Worm (Caenorhabditis elegans) whole organism, late embryonic: ENCODE measurements around the gene C01G5.3.

Experiments
- C08G9.2 ChIP-seq: sonication (generic microtip); optimal IDR thresholded peaks from 2 replicates; lab custom pipeline; 2016; ENCODE audit warnings: mild to moderate bottlenecking, missing genetic modification characterization, moderate library complexity, missing compliant biosample characterization
- C38D4.7 ChIP-seq: fragments of 200-800 bp; sonication (Bioruptor generic); optimal IDR thresholded peaks from 2 replicates; lab custom pipeline; 2018; ENCODE audit warnings: mild to moderate bottlenecking, missing genetic modification characterization, moderate library complexity, missing compliant biosample characterization
- F13H6.1 ChIP-seq: sonication (generic microtip); optimal IDR thresholded peaks from 2 replicates; lab custom pipeline; 2016; ENCODE audit warnings: missing genetic modification characterization, missing compliant biosample characterization
- K02D7.2 ChIP-seq: sonication (generic microtip); optimal IDR thresholded peaks from 2 replicates; lab custom pipeline; 2017; ENCODE audit warnings: mild to moderate bottlenecking, missing genetic modification characterization, missing compliant biosample characterization
- K09A11.1 ChIP-seq: sonication (generic microtip); optimal IDR thresholded peaks from 2 replicates; lab custom pipeline; 2017; ENCODE audit warnings: antibody characterized with exemption, mild to moderate bottlenecking, missing genetic modification characterization, missing compliant biosample characterization; ENCODE audit not compliant: insufficient read depth
- Y22D7AL.16 ChIP-seq: sonication (generic microtip); optimal IDR thresholded peaks from 2 replicates; lab custom pipeline; 2016; ENCODE audit warnings: missing genetic modification characterization, missing compliant biosample characterization
- ceh-14 ChIP-seq: sonication (generic microtip); optimal IDR thresholded peaks from 2 replicates; lab custom pipeline; 2016; ENCODE audit warnings: missing genotype, missing genetic modification characterization, missing compliant biosample characterization
- ceh-2 ChIP-seq: sonication (generic microtip); optimal IDR thresholded peaks from 2 replicates; lab custom pipeline; 2016; ENCODE audit warnings: missing genotype, missing genetic modification characterization, missing compliant biosample characterization
- ceh-22 ChIP-seq: sonication (generic microtip); optimal IDR thresholded peaks from 2 replicates; lab custom pipeline; 2017; ENCODE audit warnings: missing biosample characterization, missing genetic modification characterization
- ceh-24 ChIP-seq: sonication (generic microtip); optimal IDR thresholded peaks from 2 replicates; lab custom pipeline; 2016; ENCODE audit warnings: mild to moderate bottlenecking, missing genetic modification characterization, missing compliant biosample characterization
- ceh-30 ChIP-seq: fragments of 150-350 bp; optimal IDR thresholded peaks from 2 replicates; lab custom pipeline; 2014; ENCODE audit warnings: missing biosample characterization, missing genetic modification characterization
- ceh-31 ChIP-seq: sonication (generic microtip); optimal IDR thresholded peaks from 2 replicates; lab custom pipeline; 2016; ENCODE audit warnings: missing genetic modification characterization, missing compliant biosample characterization
- ceh-34 ChIP-seq: sonication (generic microtip); optimal IDR thresholded peaks from 2 replicates; lab custom pipeline; 2016; ENCODE audit warnings: mild to moderate bottlenecking, missing genetic modification characterization, missing compliant biosample characterization
- ceh-48 ChIP-seq: sonication (generic microtip); optimal IDR thresholded peaks from 2 replicates; lab custom pipeline; 2016; ENCODE audit warnings: missing genetic modification characterization, inconsistent platforms, missing compliant biosample characterization
- ceh-6 ChIP-seq: fragments of 200-800 bp; sonication (Bioruptor generic); optimal IDR thresholded peaks from 2 replicates; lab custom pipeline; 2018; ENCODE audit warnings: mild to moderate bottlenecking, missing genetic modification characterization, missing compliant biosample characterization
- che-1 ChIP-seq: sonication (generic microtip); optimal IDR thresholded peaks from 2 replicates; lab custom pipeline; 2016; ENCODE audit warnings: mild to moderate bottlenecking, missing genetic modification characterization, missing compliant biosample characterization
- elt-4 ChIP-seq: sonication (generic microtip); optimal IDR thresholded peaks from 2 replicates; lab custom pipeline; 2016; ENCODE audit warnings: missing genetic modification characterization, missing compliant biosample characterization
- fax-1 ChIP-seq: sonication (generic microtip); optimal IDR thresholded peaks from 2 replicates; lab custom pipeline; 2016; ENCODE audit warnings: missing genotype, missing genetic modification characterization, missing compliant biosample characterization
- fkh-6 ChIP-seq: sonication (generic microtip); optimal IDR thresholded peaks from 2 replicates; lab custom pipeline; 2016; ENCODE audit warnings: missing genetic modification characterization, missing compliant biosample characterization
- hlh-13 ChIP-seq: fragments of 200-800 bp; sonication (Bioruptor generic); optimal IDR thresholded peaks from 2 replicates; lab custom pipeline; 2018; ENCODE audit warnings: mild to moderate bottlenecking, missing genetic modification characterization, missing compliant biosample characterization
- hlh-30 ChIP-seq: sonication (generic microtip); optimal IDR thresholded peaks from 2 replicates; lab custom pipeline; 2017; ENCODE audit warnings: antibody characterized with exemption, missing genetic modification characterization, missing compliant biosample characterization; ENCODE audit not compliant: insufficient read depth
- hlh-6 ChIP-seq: sonication (generic microtip); optimal IDR thresholded peaks from 2 replicates; lab custom pipeline; 2016; ENCODE audit warnings: missing genotype, missing genetic modification characterization, missing compliant biosample characterization
- hlh-8 ChIP-seq: sonication (generic microtip); optimal IDR thresholded peaks from 2 replicates; lab custom pipeline; 2016; ENCODE audit warnings: missing genotype, missing genetic modification characterization, missing compliant biosample characterization
- mec-3 ChIP-seq: sonication (generic microtip); optimal IDR thresholded peaks from 2 replicates; lab custom pipeline; 2016; ENCODE audit warnings: borderline replicate concordance, missing genetic modification characterization, missing compliant biosample characterization
- nhr-11 ChIP-seq: fragments of 150-350 bp; optimal IDR thresholded peaks from 2 replicates; lab custom pipeline; 2014; ENCODE audit warnings: missing biosample characterization, missing genetic modification characterization
- nhr-232 ChIP-seq: sonication (generic microtip); optimal IDR thresholded peaks from 2 replicates; lab custom pipeline; 2016; ENCODE audit warnings: missing genetic modification characterization, missing compliant biosample characterization
- npax-4 ChIP-seq: sonication (generic microtip); optimal IDR thresholded peaks from 2 replicates; lab custom pipeline; 2016; ENCODE audit warnings: missing genetic modification characterization, missing compliant biosample characterization
- pax-1 ChIP-seq: fragments of 150-350 bp; optimal IDR thresholded peaks from 2 replicates; lab custom pipeline; 2014; ENCODE audit warnings: missing biosample characterization, missing genetic modification characterization
- pha-2 ChIP-seq: sonication (generic microtip); optimal IDR thresholded peaks from 2 replicates; lab custom pipeline; 2017; ENCODE audit warnings: mild to moderate bottlenecking, missing genetic modification characterization, missing compliant biosample characterization
- ref-2 ChIP-seq: sonication (generic microtip); optimal IDR thresholded peaks from 2 replicates; lab custom pipeline; 2016; ENCODE audit warnings: missing genetic modification characterization, missing compliant biosample characterization
- rnt-1 ChIP-seq: sonication (generic microtip); optimal IDR thresholded peaks from 2 replicates; lab custom pipeline; 2016; ENCODE audit warnings: missing genetic modification characterization, missing compliant biosample characterization
- sox-2 ChIP-seq: fragments of 200-800 bp; sonication (Bioruptor generic); IDR thresholded peaks from 2 replicates; pipeline ENCODE4 v1.3.6; 2022; ENCODE audit warnings: missing genetic modification reagents, missing genetic modification characterization, missing compliant biosample characterization
- syd-9 ChIP-seq: sonication (generic microtip); optimal IDR thresholded peaks from 2 replicates; lab custom pipeline; 2016; ENCODE audit warnings: mild to moderate bottlenecking, missing genetic modification characterization, moderate library complexity, missing compliant biosample characterization
- tbx-2 ChIP-seq: sonication (generic microtip); optimal IDR thresholded peaks from 2 replicates; lab custom pipeline; 2016; ENCODE audit warnings: missing genetic modification characterization, missing compliant biosample characterization
- ttx-3 ChIP-seq: sonication (generic microtip); optimal IDR thresholded peaks from 2 replicates; lab custom pipeline; 2016; ENCODE audit warnings: missing genetic modification reagents, missing genetic modification characterization, missing compliant biosample characterization
- unc-55 ChIP-seq: sonication (generic microtip); optimal IDR thresholded peaks from 2 replicates; lab custom pipeline; 2017; ENCODE audit warnings: missing biosample characterization, missing genetic modification reagents, missing genetic modification characterization
- unc-86 ChIP-seq: sonication (generic microtip); optimal IDR thresholded peaks from 2 replicates; lab custom pipeline; 2016; ENCODE audit warnings: missing genetic modification characterization, missing compliant biosample characterization
- zip-5 ChIP-seq: sonication (generic microtip); optimal IDR thresholded peaks from 2 replicates; lab custom pipeline; 2016; ENCODE audit warnings: missing genetic modification characterization, missing compliant biosample characterization

C01G5.3 gene

DNA sequence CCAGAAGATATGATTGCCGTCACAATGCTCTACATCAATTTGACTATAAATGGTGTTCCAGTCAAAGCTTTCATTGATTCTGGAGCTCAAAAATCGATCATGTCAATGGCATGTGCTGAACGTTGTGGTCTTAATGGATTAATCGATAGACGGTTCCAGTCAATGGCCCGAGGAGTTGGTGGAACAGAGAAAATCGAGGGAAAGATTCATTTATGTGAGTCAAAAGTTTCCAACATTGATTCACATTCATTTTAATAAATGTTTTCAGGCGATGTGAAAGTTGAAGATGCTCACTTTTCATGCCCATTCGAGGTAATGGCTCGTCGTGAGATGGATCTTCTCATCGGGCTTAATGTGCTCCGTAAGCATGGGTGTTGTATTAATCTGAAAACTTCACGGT lies 12.2 kb upstream of the C01G5.3 start:
- TF ChIP-seq syd-9, result no peak
- no peak for TF ChIP-seq fax-1 (tag; lab: Kevin White, UChicago)
- TF ChIP-seq zip-5 (tag; lab: Kevin White, UChicago), result no peak
- TF ChIP-seq ceh-30, result no peak
- no peak for TF ChIP-seq tbx-2 (tag; lab: Kevin White, UChicago)
- no peak for TF ChIP-seq hlh-6 (tag; lab: Kevin White, UChicago)
- no peak for TF ChIP-seq hlh-8 (tag; lab: Kevin White, UChicago)
- TF ChIP-seq ceh-31 (tag; lab: Kevin White, UChicago), result no peak
- no peak for TF ChIP-seq che-1 (tag; lab: Kevin White, UChicago)
- TF ChIP-seq ttx-3 (tag; lab: Kevin White, UChicago), result no peak

DNA sequence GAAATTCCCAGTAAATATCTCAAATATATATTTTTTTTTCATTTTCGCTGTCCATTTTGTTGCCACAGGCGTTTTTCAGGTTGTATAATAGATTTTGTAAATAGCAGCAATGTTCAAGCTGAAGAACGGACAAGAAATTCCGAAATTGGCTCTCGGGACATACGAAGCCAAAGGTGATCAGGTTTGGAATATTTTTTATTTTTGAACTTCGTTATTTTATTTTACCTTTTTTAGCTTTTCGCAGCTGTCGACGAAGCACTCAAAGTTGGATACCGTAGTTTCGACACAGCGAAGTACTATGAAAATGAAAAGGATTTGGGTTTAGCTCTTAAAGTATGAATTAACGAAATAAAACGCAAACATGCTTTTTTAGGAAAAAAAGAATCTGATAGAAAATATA lies 11.5 kb upstream of the C01G5.3 start, which contains the start of gene C01G5.5:
C01G5.5 (plus strand) TSS at position 80 of the 400 bp plus-strand sequence.
- TF ChIP-seq F13H6.1 (tag; lab: Kevin White, UChicago), result no peak
- TF ChIP-seq ceh-34 (tag; lab: Kevin White, UChicago), result no peak
- TF ChIP-seq hlh-6 (tag; lab: Kevin White, UChicago), result no peak
- TF ChIP-seq unc-55 (GFP tag; lab: Kevin White, UChicago), result no peak
- no peak for TF ChIP-seq fax-1 (tag; lab: Kevin White, UChicago)
- TF ChIP-seq pax-1 (tag; lab: Kevin White, UChicago), result no peak
- no peak for TF ChIP-seq mec-3 (tag; lab: Kevin White, UChicago)
- no peak for TF ChIP-seq fkh-6 (tag; lab: Kevin White, UChicago)
- no peak for TF ChIP-seq ceh-24 (tag; lab: Kevin White, UChicago)
- TF ChIP-seq hlh-13 (GFP tag; lab: Kevin White, UChicago), result no peak
- no peak for TF ChIP-seq Y22D7AL.16 (tag; lab: Kevin White, UChicago)
- TF ChIP-seq elt-4 (tag; lab: Kevin White, UChicago), result no peak
- no peak for TF ChIP-seq ceh-6 (GFP tag; lab: Kevin White, UChicago)
- no peak for TF ChIP-seq ceh-31 (tag; lab: Kevin White, UChicago)
- TF ChIP-seq nhr-232 (tag; lab: Kevin White, UChicago), result no peak
- no peak for TF ChIP-seq K02D7.2 (tag; lab: Kevin White, UChicago)
- no peak for TF ChIP-seq syd-9
- TF ChIP-seq K09A11.1, result no peak

DNA sequence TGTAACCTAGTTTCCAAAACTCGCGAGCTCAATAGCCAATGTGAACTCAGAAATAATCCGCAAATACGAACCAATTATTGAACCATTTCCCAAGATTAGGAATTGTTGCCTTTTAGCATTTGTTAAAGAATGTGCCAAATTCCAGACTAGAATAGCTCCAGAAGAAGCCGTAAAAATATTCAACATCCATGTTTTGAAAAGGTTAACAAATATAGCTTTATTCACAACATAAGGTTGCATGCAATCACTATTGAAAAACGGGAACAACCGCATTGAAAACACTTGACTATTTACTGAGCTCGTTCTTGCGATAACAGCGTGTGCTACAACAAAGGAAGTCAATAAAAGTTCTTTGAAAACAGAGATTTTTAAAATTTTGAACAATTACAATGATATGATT lies 9.5 kb upstream of the C01G5.3 start:
- TF ChIP-seq ceh-2 (tag; lab: Kevin White, UChicago) (no peak), ceh-48 (no peak), ceh-31 (tag; lab: Kevin White, UChicago) (no peak), pha-2 (tag; lab: Kevin White, UChicago) (no peak), zip-5 (tag; lab: Kevin White, UChicago) (no peak), hlh-8 (tag; lab: Kevin White, UChicago) (no peak), npax-4 (no peak), C08G9.2 (tag; lab: Kevin White, UChicago) (no peak), ceh-34 (tag; lab: Kevin White, UChicago) (no peak), sox-2 (GFP tag; lab: Robert Waterston, UW) (no peak), nhr-11 (tag; lab: Kevin White, UChicago) (no peak), C38D4.7 (GFP tag; lab: Kevin White, UChicago) (no peak), ceh-22 (tag; lab: Kevin White, UChicago) (no peak), unc-86 (no peak), hlh-30 (tag; lab: Kevin White, UChicago) (no peak)

DNA sequence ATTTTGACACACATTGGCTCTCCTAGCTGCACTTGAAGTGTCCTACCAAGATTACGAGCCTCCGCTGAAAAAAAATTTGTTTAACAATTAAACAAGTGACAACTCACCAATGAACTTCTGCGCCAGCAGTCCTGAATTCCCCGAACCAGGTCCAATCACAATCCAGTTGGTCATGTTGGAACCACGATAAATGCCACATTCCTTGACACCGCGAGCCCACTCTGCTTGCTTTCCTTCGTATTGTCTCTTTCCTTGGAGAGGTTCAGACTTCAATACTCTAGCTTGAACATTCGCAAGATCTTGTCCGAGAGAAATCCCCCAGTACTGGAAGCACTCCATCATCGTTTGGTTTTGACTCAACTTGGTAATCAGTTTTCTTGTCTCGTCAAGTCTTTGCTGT lies 7.8 kb upstream of the C01G5.3 start:
- TF ChIP-seq ceh-14 (tag; lab: Kevin White, UChicago) (no peak), ceh-24 (tag; lab: Kevin White, UChicago) (no peak), sox-2 (GFP tag; lab: Robert Waterston, UW) (no peak), zip-5 (tag; lab: Kevin White, UChicago) (no peak), rnt-1 (tag; lab: Kevin White, UChicago) (no peak), ref-2 (tag; lab: Kevin White, UChicago) (no peak), syd-9 (no peak)
- TF ChIP-seq, all 69 proteins: peak for 0
